Fruit fly (Drosophila melanogaster): ENCODE measurements around the gene CG4611.

- TF ChIP-seq Hr96 (GFP tag; optimal IDR thresholded peaks at IDR 0.05) (no peak), CG14711 (tag; optimal IDR thresholded peaks at IDR 0.05) (no peak), CG1620 (GFP tag; optimal IDR thresholded peaks at IDR 0.05) (no peak), kay (GFP tag; ENCODE audit: borderline replicate concordance) (peak; percentile 95), CG12768 (GFP tag; optimal IDR thresholded peaks at IDR 0.05) (no peak), bab1 (GFP tag; optimal IDR thresholded peaks at IDR 0.05) (no peak), tj (GFP tag; optimal IDR thresholded peaks at IDR 0.05) (no peak), Mnt (GFP tag; optimal IDR thresholded peaks at IDR 0.05) (no peak), CG5204 (GFP tag; optimal IDR thresholded peaks at IDR 0.05) (no peak), Crg-1 (GFP tag; optimal IDR thresholded peaks at IDR 0.05) (no peak), CG33017 (tag; optimal IDR thresholded peaks at IDR 0.05) (no peak)
Observed at dm6 chr3L:5183662-5184061, 47.5 kb downstream of the CG4611 start.

Measured in whole organism, adult.